Worm (Caenorhabditis elegans) whole organism, L4 larva: ENCODE measurements around the gene dgn-1.

Source experiments
- D1046.2 ChIP-seq: fragments of 200-800 bp; sonication (Bioruptor generic); IDR thresholded peaks from 2 replicates; pipeline ENCODE4 v1.3.6; 2022; ENCODE audit warnings: missing genetic modification characterization, missing compliant biosample characterization
- F26F4.8 ChIP-seq: fragments of 200-800 bp; sonication (Bioruptor generic); conservative IDR thresholded peaks from 2 replicates; pipeline ENCODE4 v1.3.6; 2022; ENCODE audit warnings: missing genetic modification characterization, missing compliant biosample characterization
- F37D6.2 ChIP-seq: sonication (generic microtip); optimal IDR thresholded peaks from 2 replicates; lab custom pipeline; 2016; ENCODE audit warnings: mild to moderate bottlenecking, missing genetic modification characterization, missing compliant biosample characterization
- F44E2.7 ChIP-seq: fragments of 200-800 bp; sonication (Bioruptor generic); IDR thresholded peaks from 2 replicates; pipeline ENCODE4 v2.1.2; 2022; ENCODE audit warnings: missing genetic modification characterization, missing compliant biosample characterization
- R02D3.7 ChIP-seq: fragments of 150-350 bp; sonication (generic microtip); optimal IDR thresholded peaks from 3 replicates; lab custom pipeline; 2014; ENCODE audit warnings: missing biosample characterization, missing genetic modification characterization
- T26A8.4 ChIP-seq: fragments of 200-800 bp; sonication (Bioruptor generic); IDR thresholded peaks from 2 replicates; pipeline ENCODE4 v1.3.6; 2022; ENCODE audit warnings: missing genetic modification characterization, missing compliant biosample characterization
- Y48G9A.11 ChIP-seq: fragments of 200-800 bp; sonication (Bioruptor generic); IDR thresholded peaks from 2 replicates; pipeline ENCODE4 v1.3.6; 2022; ENCODE audit warnings: missing genetic modification reagents, missing genetic modification characterization, missing compliant biosample characterization
- aha-1 ChIP-seq: fragments of 150-350 bp; peaks from one replicate; lab custom pipeline; 2014; ENCODE audit warnings: missing biosample characterization, missing genetic modification characterization
- ceh-28 ChIP-seq: fragments of 150-350 bp; optimal IDR thresholded peaks from 2 replicates; lab custom pipeline; 2014; ENCODE audit warnings: missing biosample characterization, missing genetic modification reagents, missing genetic modification characterization
- daf-16 ChIP-seq, 3 experiments: sonication (generic microtip); optimal IDR thresholded peaks; 2 replicates each; lab custom pipeline; 2016 to 2017; ENCODE audit warnings: missing genetic modification characterization in 3 of 3, missing genetic modification reagents in 3 of 3, mild to moderate bottlenecking in 2 of 3, missing compliant biosample characterization in 2 of 3, missing biosample characterization in 1 of 3, moderate library complexity in 1 of 3
- duxl-1 ChIP-seq: sonication (generic microtip); optimal IDR thresholded peaks from 2 replicates; lab custom pipeline; 2016; ENCODE audit warnings: mild to moderate bottlenecking, missing genetic modification characterization, moderate library complexity, missing compliant biosample characterization; ENCODE audit not compliant: poor library complexity
- dve-1 ChIP-seq: sonication (generic microtip); optimal IDR thresholded peaks from 2 replicates; lab custom pipeline; 2017; ENCODE audit warnings: antibody characterized with exemption, mild to moderate bottlenecking, missing genetic modification characterization, missing compliant biosample characterization; ENCODE audit not compliant: insufficient read depth
- egl-27 ChIP-seq: sonication (generic microtip); optimal IDR thresholded peaks from 3 replicates; lab custom pipeline; 2017; ENCODE audit warnings: missing biosample characterization, missing genetic modification reagents, missing genetic modification characterization
- egl-43 ChIP-seq: fragments of 200-800 bp; sonication (Bioruptor generic); IDR thresholded peaks from 2 replicates; pipeline ENCODE4 v1.3.6; 2022; ENCODE audit warnings: missing genetic modification reagents, missing genetic modification characterization, missing compliant biosample characterization
- hlh-11 ChIP-seq: fragments of 200-800 bp; sonication (Bioruptor generic); optimal IDR thresholded peaks from 2 replicates; lab custom pipeline; 2018; ENCODE audit warnings: mild to moderate bottlenecking, missing genetic modification characterization, missing compliant biosample characterization
- hlh-30 ChIP-seq: sonication (generic microtip); optimal IDR thresholded peaks from 2 replicates; lab custom pipeline; 2017; ENCODE audit warnings: antibody characterized with exemption, mild to moderate bottlenecking, missing genetic modification characterization, missing compliant biosample characterization; ENCODE audit not compliant: insufficient read depth
- hmg-1.1 ChIP-seq: fragments of 200-800 bp; sonication (Bioruptor generic); IDR thresholded peaks from 2 replicates; pipeline ENCODE4 v1.3.6; 2022; ENCODE audit warnings: missing genetic modification reagents, missing genetic modification characterization, missing compliant biosample characterization
- jun-1 ChIP-seq: fragments of 150-350 bp; optimal IDR thresholded peaks from 2 replicates; lab custom pipeline; 2014; ENCODE audit warnings: missing biosample characterization, missing genetic modification reagents, missing genetic modification characterization
- lin-15B ChIP-seq: fragments of 150-350 bp; sonication (generic microtip); optimal IDR thresholded peaks from 3 replicates; lab custom pipeline; 2014; ENCODE audit warnings: missing biosample characterization, missing genetic modification characterization
- madf-9 ChIP-seq: fragments of 200-800 bp; sonication (Bioruptor generic); conservative IDR thresholded peaks from 2 replicates; pipeline ENCODE4 v1.3.6; 2022; ENCODE audit warnings: missing genetic modification reagents, missing genetic modification characterization, missing compliant biosample characterization
- mdt-29 ChIP-seq: fragments of 200-800 bp; sonication (Bioruptor generic); IDR thresholded peaks from 2 replicates; pipeline ENCODE4 v1.3.6; 2022; ENCODE audit warnings: missing genetic modification reagents, missing genetic modification characterization, missing compliant biosample characterization
- mxl-2 ChIP-seq: fragments of 200-800 bp; sonication (Bioruptor generic); conservative IDR thresholded peaks from 2 replicates; pipeline ENCODE4 v1.3.6; 2022; ENCODE audit warnings: missing genetic modification reagents, missing genetic modification characterization, missing compliant biosample characterization
- nhr-102 ChIP-seq: sonication (generic microtip); optimal IDR thresholded peaks from 2 replicates; lab custom pipeline; 2016; ENCODE audit warnings: mild to moderate bottlenecking, missing genetic modification characterization, moderate library complexity, missing compliant biosample characterization
- nhr-237 ChIP-seq: sonication (generic microtip); optimal IDR thresholded peaks from 2 replicates; lab custom pipeline; 2017; ENCODE audit warnings: missing biosample characterization, missing genetic modification characterization
- nhr-25 ChIP-seq: sonication (generic microtip); optimal IDR thresholded peaks from 2 replicates; lab custom pipeline; 2017; ENCODE audit warnings: missing genetic modification characterization, mild to moderate bottlenecking, missing compliant biosample characterization, antibody characterized with exemption, moderate library complexity, borderline replicate concordance; ENCODE audit not compliant: insufficient read depth
- nhr-28 ChIP-seq: fragments of 150-350 bp; optimal IDR thresholded peaks from 2 replicates; lab custom pipeline; 2014; ENCODE audit warnings: missing biosample characterization, missing genetic modification characterization
- nhr-41 ChIP-seq: fragments of 200-800 bp; sonication (Bioruptor generic); IDR thresholded peaks from 2 replicates; pipeline ENCODE4 v1.3.6; 2022; ENCODE audit warnings: missing genetic modification reagents, missing genetic modification characterization, missing compliant biosample characterization
- nhr-48 ChIP-seq: sonication (generic microtip); optimal IDR thresholded peaks from 2 replicates; lab custom pipeline; 2016; ENCODE audit warnings: mild to moderate bottlenecking, missing genetic modification characterization, missing compliant biosample characterization
- nhr-76 ChIP-seq: fragments of 150-350 bp; optimal IDR thresholded peaks from 2 replicates; lab custom pipeline; 2014; ENCODE audit warnings: missing biosample characterization, missing genetic modification characterization
- php-3 ChIP-seq: fragments of 200-800 bp; sonication (Bioruptor generic); IDR thresholded peaks from 2 replicates; pipeline ENCODE4 v1.3.6; 2022; ENCODE audit warnings: missing genetic modification reagents, missing genetic modification characterization, missing compliant biosample characterization
- pqm-1 ChIP-seq: sonication (generic microtip); optimal IDR thresholded peaks from 2 replicates; lab custom pipeline; 2017; ENCODE audit warnings: missing biosample characterization, missing genetic modification characterization
- set-16 ChIP-seq: fragments of 200-800 bp; sonication (Bioruptor generic); IDR thresholded peaks from 2 replicates; pipeline ENCODE4 v1.3.6; 2022; ENCODE audit warnings: missing genetic modification reagents, missing genetic modification characterization, missing compliant biosample characterization
- unc-62 ChIP-seq, 3 experiments: fragments of 150-350 bp in 1 of 3; sonication (generic microtip); optimal IDR thresholded peaks in 2 of 3; peaks in 1 of 3; 1 replicate in 1 of 3; 2 replicates in 2 of 3; lab custom pipeline; 2014 to 2017; ENCODE audit warnings: missing biosample characterization in 3 of 3, missing genetic modification characterization in 3 of 3, missing genetic modification reagents in 3 of 3, missing genotype in 1 of 3

dgn-1 gene

ce11 chrX:10914421-10915277, 14.1 kb downstream of the dgn-1 start:
- TF ChIP-seq unc-62 (GFP tag; optimal IDR thresholded peaks at IDR 0.05 in 1 of 2; lab: Kevin White, UChicago), result peak in 1 of 2 experiments; percentile 93
- no peak for TF ChIP-seq unc-62 (tag; optimal IDR thresholded peaks at IDR 0.05; lab: Kevin White, UChicago)
- peak; percentile 50 for TF ChIP-seq hlh-30 (tag; lab: Kevin White, UChicago)
- peak; percentile 23 for TF ChIP-seq nhr-48
- TF ChIP-seq F44E2.7 (GFP tag; lab: Robert Waterston, UW), result no peak
- TF ChIP-seq php-3, result 0 out of 2 replicates have a peak, but pooled peaks have one; percentile 18
- TF ChIP-seq daf-16 (GFP tag; optimal IDR thresholded peaks at IDR 0.05; lab: Kevin White, UChicago), result no peak
- peak; percentile 80 for TF ChIP-seq daf-16 (tag; optimal IDR thresholded peaks at IDR 0.05; lab: Kevin White, UChicago)
- TF ChIP-seq T26A8.4 (GFP tag; lab: Robert Waterston, UW), result no peak
- TF ChIP-seq duxl-1 (tag; lab: Kevin White, UChicago), result no peak
- peak; percentile 49 for TF ChIP-seq pqm-1 (tag; lab: Kevin White, UChicago)
- no peak for TF ChIP-seq mdt-29 (GFP tag; lab: Robert Waterston, UW)
- TF ChIP-seq F37D6.2 (tag; lab: Kevin White, UChicago), result no peak
- TF ChIP-seq Y48G9A.11 (GFP tag; lab: Robert Waterston, UW), result no peak
- TF ChIP-seq dve-1, result peak; percentile 30
- TF ChIP-seq jun-1 (tag; lab: Kevin White, UChicago), result no peak
- TF ChIP-seq ceh-28 (tag; lab: Kevin White, UChicago), result no peak
- no peak for TF ChIP-seq nhr-28 (tag; lab: Kevin White, UChicago)
- TF ChIP-seq hlh-11 (tag; lab: Kevin White, UChicago), result peak; percentile 57
- no peak for TF ChIP-seq egl-43 (GFP tag; lab: Robert Waterston, UW)
- no peak for TF ChIP-seq set-16 (GFP tag; lab: Robert Waterston, UW)

ce11 chrX:10913981-10914380, 14.8 kb downstream of the dgn-1 start, which contains the start of gene F47B10.9:
F47B10.9 (minus strand) TSS chrX:10914081.
- no peak for TF ChIP-seq mxl-2 (GFP tag; lab: Robert Waterston, UW)

- TF ChIP-seq hmg-1.1 (GFP tag; lab: Robert Waterston, UW) (no peak), nhr-25 (tag; lab: Kevin White, UChicago) (no peak), aha-1 (tag; lab: Kevin White, UChicago) (peak; percentile 8), F26F4.8 (GFP tag; lab: Robert Waterston, UW) (no peak), madf-9 (GFP tag; lab: Robert Waterston, UW) (no peak), D1046.2 (GFP tag; lab: Robert Waterston, UW) (no peak), lin-15B (tag; lab: Kevin White, UChicago) (no peak), nhr-76 (no peak), daf-16 (GFP tag; optimal IDR thresholded peaks at IDR 0.05; lab: Kevin White, UChicago) (peak in 1 of 2 experiments; percentile 4), daf-16 (tag; optimal IDR thresholded peaks at IDR 0.05; lab: Kevin White, UChicago) (no peak), nhr-41 (no peak), nhr-237 (no peak), jun-1 (tag; lab: Kevin White, UChicago) (no peak), nhr-102 (tag; lab: Kevin White, UChicago) (no peak), egl-27 (tag; lab: Kevin White, UChicago) (no peak), R02D3.7 (tag; lab: Kevin White, UChicago) (no peak)
Measured at ce11 chrX:10910716-10911115, 18.1 kb downstream of the dgn-1 start, which contains the start of gene F47B10.8. F47B10.8 (minus strand) TSS chrX:10910816.
